Worm (Caenorhabditis elegans) whole organism, L4 larva: Measurements from ENCODE around the gene mec-17.

ENCODE experiments used
- D1046.2 ChIP-seq: fragments of 200-800 bp; sonication (Bioruptor generic); IDR thresholded peaks from 2 replicates; pipeline ENCODE4 v1.3.6; 2022; ENCODE audit warnings: missing genetic modification characterization, missing compliant biosample characterization
- F26F4.8 ChIP-seq: fragments of 200-800 bp; sonication (Bioruptor generic); conservative IDR thresholded peaks from 2 replicates; pipeline ENCODE4 v1.3.6; 2022; ENCODE audit warnings: missing genetic modification characterization, missing compliant biosample characterization
- F44E2.7 ChIP-seq: fragments of 200-800 bp; sonication (Bioruptor generic); IDR thresholded peaks from 2 replicates; pipeline ENCODE4 v2.1.2; 2022; ENCODE audit warnings: missing genetic modification characterization, missing compliant biosample characterization
- F49E8.2 ChIP-seq: sonication (generic microtip); optimal IDR thresholded peaks from 2 replicates; lab custom pipeline; 2016; ENCODE audit warnings: missing compliant biosample characterization, mild to moderate bottlenecking, missing genetic modification characterization, borderline replicate concordance
- T20F7.1 ChIP-seq: fragments of 200-800 bp; sonication (Bioruptor generic); optimal IDR thresholded peaks from 2 replicates; lab custom pipeline; 2018; ENCODE audit warnings: mild to moderate bottlenecking, missing genetic modification characterization, missing compliant biosample characterization
- Y105C5A.15 ChIP-seq: fragments of 200-800 bp; sonication (Bioruptor generic); IDR thresholded peaks from 2 replicates; pipeline ENCODE4 v1.3.6; 2022; ENCODE audit warnings: missing genetic modification characterization, missing compliant biosample characterization
- Y48G9A.11 ChIP-seq: fragments of 200-800 bp; sonication (Bioruptor generic); IDR thresholded peaks from 2 replicates; pipeline ENCODE4 v1.3.6; 2022; ENCODE audit warnings: missing genetic modification reagents, missing genetic modification characterization, missing compliant biosample characterization
- Y5F2A.4 ChIP-seq: fragments of 200-800 bp; sonication (Bioruptor generic); optimal IDR thresholded peaks from 2 replicates; lab custom pipeline; 2018; ENCODE audit warnings: mild to moderate bottlenecking, missing genetic modification characterization, missing compliant biosample characterization
- aha-1 ChIP-seq: fragments of 150-350 bp; peaks from one replicate; lab custom pipeline; 2014; ENCODE audit warnings: missing biosample characterization, missing genetic modification characterization
- aly-2 ChIP-seq: sonication (generic microtip); optimal IDR thresholded peaks from 2 replicates; lab custom pipeline; 2018; ENCODE audit warnings: missing biosample characterization, missing genetic modification characterization
- ama-1 ChIP-seq: fragments of 150-350 bp; optimal IDR thresholded peaks from 2 replicates; lab custom pipeline; 2014; ENCODE audit warnings: inconsistent platforms, mixed read lengths
- arid-1 ChIP-seq: fragments of 200-800 bp; sonication (Bioruptor generic); conservative IDR thresholded peaks from 2 replicates; pipeline ENCODE4 v1.3.6; 2022; ENCODE audit warnings: missing genetic modification reagents, missing genetic modification characterization, missing compliant biosample characterization
- ces-1 ChIP-seq: fragments of 150-350 bp; sonication (generic microtip); optimal IDR thresholded peaks from 4 replicates; lab custom pipeline; 2014; ENCODE audit warnings: missing biosample characterization, missing genetic modification reagents, missing genetic modification characterization
- ctbp-1 ChIP-seq: fragments of 200-800 bp; sonication (Bioruptor generic); IDR thresholded peaks from 2 replicates; pipeline ENCODE4 v1.3.6; 2022; ENCODE audit warnings: missing genetic modification reagents, missing genetic modification characterization, missing compliant biosample characterization
- dmd-8 ChIP-seq: fragments of 200-800 bp; sonication (Bioruptor generic); IDR thresholded peaks from 2 replicates; pipeline ENCODE4 v1.3.6; 2022; ENCODE audit warnings: missing genetic modification characterization, missing compliant biosample characterization
- duxl-1 ChIP-seq: sonication (generic microtip); optimal IDR thresholded peaks from 2 replicates; lab custom pipeline; 2016; ENCODE audit warnings: mild to moderate bottlenecking, missing genetic modification characterization, moderate library complexity, missing compliant biosample characterization; ENCODE audit not compliant: poor library complexity
- gei-8 ChIP-seq: fragments of 200-800 bp; sonication (Bioruptor generic); optimal IDR thresholded peaks from 2 replicates; lab custom pipeline; 2018; ENCODE audit warnings: mild to moderate bottlenecking, missing genetic modification characterization, missing compliant biosample characterization
- jun-1 ChIP-seq: fragments of 150-350 bp; optimal IDR thresholded peaks from 2 replicates; lab custom pipeline; 2014; ENCODE audit warnings: missing biosample characterization, missing genetic modification reagents, missing genetic modification characterization
- lin-1 ChIP-seq: fragments of 200-800 bp; sonication (Bioruptor generic); IDR thresholded peaks from 2 replicates; pipeline ENCODE4 v1.3.6; 2022; ENCODE audit warnings: missing genetic modification reagents, missing genetic modification characterization, missing compliant biosample characterization
- lin-13 ChIP-seq: fragments of 150-350 bp; optimal IDR thresholded peaks from 2 replicates; lab custom pipeline; 2014; ENCODE audit warnings: missing biosample characterization, missing genetic modification reagents, missing genetic modification characterization
- lin-38 ChIP-seq: fragments of 200-800 bp; sonication (Bioruptor generic); IDR thresholded peaks from 2 replicates; pipeline ENCODE4 v1.3.6; 2022; ENCODE audit warnings: missing genetic modification reagents, missing genetic modification characterization, missing compliant biosample characterization
- mdl-1 ChIP-seq, 2 experiments: fragments of 150-350 bp in 1 of 2; sonication (generic microtip) in 1 of 2; optimal IDR thresholded peaks; 2 replicates each; lab custom pipeline; 2014 to 2017; ENCODE audit warnings: missing biosample characterization in 2 of 2, missing genetic modification characterization in 2 of 2
- mep-1 ChIP-seq: fragments of 150-350 bp; sonication (generic microtip); optimal IDR thresholded peaks from 3 replicates; lab custom pipeline; 2014; ENCODE audit warnings: missing biosample characterization, missing genetic modification characterization
- mxl-3 ChIP-seq: fragments of 200-800 bp; sonication (Bioruptor generic); optimal IDR thresholded peaks from 2 replicates; lab custom pipeline; 2018; ENCODE audit warnings: mild to moderate bottlenecking, missing genetic modification characterization, missing compliant biosample characterization
- nhr-10 ChIP-seq: fragments of 150-350 bp; optimal IDR thresholded peaks from 2 replicates; lab custom pipeline; 2014; ENCODE audit warnings: missing biosample characterization, missing genetic modification characterization
- pha-4 ChIP-seq, 2 experiments: fragments of 150-350 bp in 1 of 2; fragments of 200-800 bp in 1 of 2; sonication (Bioruptor generic) in 1 of 2; IDR thresholded peaks in 1 of 2; optimal IDR thresholded peaks in 1 of 2; 2 replicates each; pipeline versions ENCODE4 v1.3.6 to Lab custom; 2014 to 2022; ENCODE audit warnings: missing genetic modification characterization in 2 of 2, missing genetic modification reagents in 2 of 2, missing biosample characterization in 1 of 2, missing compliant biosample characterization in 1 of 2
- php-3 ChIP-seq: fragments of 200-800 bp; sonication (Bioruptor generic); IDR thresholded peaks from 2 replicates; pipeline ENCODE4 v1.3.6; 2022; ENCODE audit warnings: missing genetic modification reagents, missing genetic modification characterization, missing compliant biosample characterization
- pqm-1 ChIP-seq: sonication (generic microtip); optimal IDR thresholded peaks from 2 replicates; lab custom pipeline; 2017; ENCODE audit warnings: missing biosample characterization, missing genetic modification characterization
- saeg-2 ChIP-seq: fragments of 200-800 bp; sonication (Bioruptor generic); IDR thresholded peaks from 2 replicates; pipeline ENCODE4 v1.3.6; 2022; ENCODE audit warnings: missing genetic modification reagents, missing genetic modification characterization, missing compliant biosample characterization
- snpc-1.2 ChIP-seq: fragments of 200-800 bp; sonication (Bioruptor generic); IDR thresholded peaks from 2 replicates; pipeline ENCODE4 v1.3.6; 2022; ENCODE audit warnings: missing genetic modification reagents, missing genetic modification characterization, missing compliant biosample characterization
- unc-130 ChIP-seq: sonication (generic microtip); optimal IDR thresholded peaks from 2 replicates; lab custom pipeline; 2016; ENCODE audit warnings: missing genetic modification reagents, missing genetic modification characterization, missing compliant biosample characterization
- unc-62 ChIP-seq, 3 experiments: fragments of 150-350 bp in 1 of 3; sonication (generic microtip); optimal IDR thresholded peaks in 2 of 3; peaks in 1 of 3; 1 replicate in 1 of 3; 2 replicates in 2 of 3; lab custom pipeline; 2014 to 2017; ENCODE audit warnings: missing biosample characterization in 3 of 3, missing genetic modification characterization in 3 of 3, missing genetic modification reagents in 3 of 3, missing genotype in 1 of 3
- zfp-2 ChIP-seq: sonication (generic microtip); optimal IDR thresholded peaks from 2 replicates; lab custom pipeline; 2016; ENCODE audit warnings: mild to moderate bottlenecking, missing genetic modification characterization, missing compliant biosample characterization

Gene mec-17

ce11 chrIV:7979588-7979987, 7.4 kb downstream of the mec-17 start, which contains the start of gene unc-24:
Gene unc-24 (plus strand): TSS chrIV:7979870.
- TF ChIP-seq aha-1 (peak; percentile 87), T20F7.1 (GFP tag; lab: Kevin White, UChicago) (no peak), lin-1 (no peak), F44E2.7 (no peak), mdl-1 (tag; optimal IDR thresholded peaks at IDR 0.05; lab: Kevin White, UChicago) (peak in 1 of 2 experiments; percentile 3), unc-62 (GFP tag; optimal IDR thresholded peaks at IDR 0.05 in 1 of 2; lab: Kevin White, UChicago) (peak in 1 of 2 experiments; percentile 45), unc-62 (tag; optimal IDR thresholded peaks at IDR 0.05; lab: Kevin White, UChicago) (no peak), nhr-10 (tag; lab: Kevin White, UChicago) (no peak)

DNA sequence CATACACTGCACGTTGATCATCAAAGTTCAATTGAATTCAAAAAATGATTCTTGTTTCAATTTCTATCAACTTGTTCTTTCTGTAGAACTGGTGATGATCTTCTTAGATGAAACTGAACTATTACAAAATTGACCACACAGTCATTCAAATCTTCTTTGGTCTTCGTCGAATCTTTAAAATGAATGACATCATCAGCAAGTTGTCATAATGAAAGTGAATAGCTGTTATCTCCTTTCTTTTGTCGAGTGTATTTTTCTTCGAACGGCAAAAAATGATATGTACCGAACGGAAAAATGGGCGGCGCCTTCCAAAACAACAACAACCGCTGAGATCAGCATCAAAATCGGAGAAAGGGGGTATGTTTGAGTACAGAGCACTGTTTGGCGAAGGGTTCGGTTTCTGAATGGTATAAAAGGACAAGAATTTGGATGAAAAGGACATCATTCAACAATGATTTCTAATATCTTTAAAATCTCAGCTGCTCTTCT, 9.5 kb downstream of the mec-17 start, which contains the start of gene ora-1:
TSS of gene ora-1 (plus strand) at position 439 of the 489 bp plus-strand sequence.
- peak; percentile 49 for TF ChIP-seq aha-1
- peak in 1 of 2 experiments; percentile 14 for TF ChIP-seq unc-62 (GFP tag; optimal IDR thresholded peaks at IDR 0.05 in 1 of 2; lab: Kevin White, UChicago)
- TF ChIP-seq unc-62 (tag; optimal IDR thresholded peaks at IDR 0.05; lab: Kevin White, UChicago) = no peak
- no peak for TF ChIP-seq mxl-3 (GFP tag; lab: Kevin White, UChicago)
- TF ChIP-seq, all 104 proteins: peak for 2

DNA sequence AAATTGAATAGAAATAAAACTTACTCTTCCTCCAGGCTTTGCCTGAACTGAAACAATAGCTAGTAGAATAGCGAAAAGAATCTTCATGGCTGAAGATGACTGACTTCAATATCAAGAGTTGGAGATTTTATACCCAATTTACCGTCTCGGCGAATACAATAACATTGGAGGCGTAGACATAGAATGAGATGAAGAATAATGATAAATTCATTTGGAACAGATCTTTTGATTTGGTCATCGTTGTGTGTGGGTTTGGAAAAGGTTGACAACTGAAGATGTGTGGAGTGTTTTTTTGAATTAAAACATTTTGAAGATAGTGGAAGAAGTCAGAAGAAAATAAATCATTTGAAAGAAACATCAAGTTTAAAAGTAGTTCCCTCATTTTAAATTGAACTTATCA, 10.8 kb downstream of the mec-17 start, which contains the start of gene F57H12.6:
TSS of gene F57H12.6 (minus strand) at position 101 of the 400 bp plus-strand sequence.
- TF ChIP-seq zfp-2 (tag; lab: Kevin White, UChicago) (no peak), aha-1 (peak; percentile 84), jun-1 (tag; lab: Kevin White, UChicago) (no peak)

ce11 chrIV:7967006-7967405, 20.0 kb downstream of the mec-17 start, which contains the start of gene F57H12.5:
Gene F57H12.5 (plus strand): TSS chrIV:7967306.
- TF ChIP-seq mep-1 (tag; lab: Kevin White, UChicago) = no peak
- TF ChIP-seq, all 104 proteins: peak for 0

DNA sequence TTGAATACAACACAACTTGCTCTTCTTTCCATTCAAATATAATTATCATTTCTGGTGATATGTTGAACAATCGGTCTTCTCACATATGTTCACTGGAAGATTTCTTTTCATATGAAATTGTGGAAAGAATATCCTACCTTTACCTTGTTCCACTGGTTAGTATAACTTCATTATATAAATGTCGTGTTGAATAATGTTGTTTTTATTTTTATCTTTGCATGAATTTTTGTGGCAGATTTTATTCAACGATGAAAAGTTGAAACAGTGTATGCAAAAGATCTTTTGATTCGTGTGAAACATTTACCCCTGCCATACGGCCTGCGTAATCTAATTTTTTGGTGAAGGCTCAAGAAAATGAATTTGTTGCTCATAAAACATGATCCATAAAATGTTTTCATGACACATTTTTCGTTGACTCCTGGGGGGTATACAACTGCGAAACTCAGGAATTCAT, 25.1 kb downstream of the mec-17 start:
- TF ChIP-seq pha-4 (GFP tag; IDR thresholded peaks at IDR 0.05; lab: Robert Waterston, UW) = peak; percentile 67; the same call in 1 of the 2 replicates
- TF ChIP-seq pha-4 (tag; optimal IDR thresholded peaks at IDR 0.05; lab: Kevin White, UChicago) = no peak
- TF ChIP-seq saeg-2 = no peak
- TF ChIP-seq ctbp-1 (GFP tag; lab: Robert Waterston, UW) = peak; percentile 28; the same call in 1 of the 2 replicates
- TF ChIP-seq php-3 = no peak
- no peak for TF ChIP-seq ces-1
- TF ChIP-seq ama-1 (lab: Kevin White, UChicago) = peak; percentile 49
- TF ChIP-seq snpc-1.2 (GFP tag; lab: Robert Waterston, UW) = peak; percentile 75; the same call in 1 of the 2 replicates
- 0 out of 2 replicates have a peak, but pooled peaks have one; percentile 21 for TF ChIP-seq dmd-8 (GFP tag; lab: Robert Waterston, UW)
- TF ChIP-seq gei-8 (GFP tag; lab: Kevin White, UChicago) = peak; percentile 6
- peak; percentile 27 for TF ChIP-seq lin-13 (GFP tag; lab: Kevin White, UChicago)
- peak; percentile 73 for TF ChIP-seq unc-130 (GFP tag; lab: Kevin White, UChicago)
- TF ChIP-seq F26F4.8 (GFP tag; lab: Robert Waterston, UW) = no peak
- TF ChIP-seq pqm-1 (tag; lab: Kevin White, UChicago) = no peak
- TF ChIP-seq lin-38 (GFP tag; lab: Robert Waterston, UW) = peak; percentile 75
- TF ChIP-seq Y48G9A.11 (GFP tag; lab: Robert Waterston, UW) = 0 out of 2 replicates have a peak, but pooled peaks have one; percentile 48
- peak; percentile 94 for TF ChIP-seq F49E8.2 (tag; lab: Kevin White, UChicago)
- no peak for TF ChIP-seq D1046.2 (GFP tag; lab: Robert Waterston, UW)
- peak; percentile 60 for TF ChIP-seq duxl-1 (tag; lab: Kevin White, UChicago)
- 0 out of 2 replicates have a peak, but pooled peaks have one; percentile 64 for TF ChIP-seq Y105C5A.15 (GFP tag; lab: Robert Waterston, UW)
- TF ChIP-seq arid-1 = peak; percentile 52; the same call in 1 of the 2 replicates
- no peak for TF ChIP-seq aly-2 (tag; lab: Kevin White, UChicago)
- peak; percentile 26 for TF ChIP-seq Y5F2A.4
